Worm (Caenorhabditis elegans) whole organism, early embryonic: Measurements from ENCODE around the gene atp-2.

Experiments
- B0310.2 ChIP-seq: sonication (generic microtip); optimal IDR thresholded peaks from 2 replicates; lab custom pipeline; 2016; ENCODE audit warnings: mild to moderate bottlenecking, missing genetic modification characterization, missing compliant biosample characterization
- F13C5.2 ChIP-seq: sonication (generic microtip); optimal IDR thresholded peaks from 2 replicates; lab custom pipeline; 2017; ENCODE audit warnings: mild to moderate bottlenecking, missing genetic modification characterization, inconsistent platforms, missing compliant biosample characterization
- aly-1 ChIP-seq: sonication (generic microtip); optimal IDR thresholded peaks from 2 replicates; lab custom pipeline; 2016; ENCODE audit warnings: missing genetic modification characterization, missing compliant biosample characterization
- ama-1 ChIP-seq: fragments of 150-350 bp; optimal IDR thresholded peaks from 2 replicates; lab custom pipeline; 2014
- ceh-13 ChIP-seq: fragments of 200-800 bp; sonication (Bioruptor generic); optimal IDR thresholded peaks from 2 replicates; lab custom pipeline; 2018; ENCODE audit warnings: mild to moderate bottlenecking, missing genetic modification characterization, missing compliant biosample characterization
- ceh-36 ChIP-seq: sonication (generic microtip); optimal IDR thresholded peaks from 2 replicates; lab custom pipeline; 2016; ENCODE audit warnings: missing genetic modification characterization, inconsistent platforms, missing compliant biosample characterization
- ets-7 ChIP-seq: sonication (generic microtip); optimal IDR thresholded peaks from 2 replicates; lab custom pipeline; 2016; ENCODE audit warnings: missing genotype, missing genetic modification characterization, missing compliant biosample characterization
- flt-1 ChIP-seq: fragments of 200-800 bp; sonication (Bioruptor generic); IDR thresholded peaks from 2 replicates; pipeline ENCODE4 v1.3.6; 2022; ENCODE audit warnings: missing genetic modification characterization, missing compliant biosample characterization
- hmbx-1 ChIP-seq: sonication (generic microtip); optimal IDR thresholded peaks from 2 replicates; lab custom pipeline; 2016; ENCODE audit warnings: mild to moderate bottlenecking, missing genetic modification characterization, missing compliant biosample characterization
- hmg-4 ChIP-seq: fragments of 200-800 bp; sonication (Bioruptor generic); optimal IDR thresholded peaks from 2 replicates; lab custom pipeline; 2018; ENCODE audit warnings: mild to moderate bottlenecking, missing genetic modification characterization, missing compliant biosample characterization
- hnd-1 ChIP-seq: sonication (generic microtip); optimal IDR thresholded peaks from 2 replicates; lab custom pipeline; 2016; ENCODE audit warnings: missing genetic modification characterization, missing compliant biosample characterization
- pes-1 ChIP-seq: fragments of 200-800 bp; sonication (Bioruptor generic); IDR thresholded peaks from 2 replicates; pipeline ENCODE4 v1.3.6; 2022; ENCODE audit warnings: missing genetic modification reagents, missing genetic modification characterization, missing compliant biosample characterization
- scrt-1 ChIP-seq: fragments of 200-800 bp; sonication (Bioruptor generic); IDR thresholded peaks from 2 replicates; pipeline ENCODE4 v1.3.6; 2022; ENCODE audit warnings: missing genetic modification characterization, missing compliant biosample characterization
- sea-1 ChIP-seq: fragments of 200-800 bp; sonication (Bioruptor generic); conservative IDR thresholded peaks from 2 replicates; pipeline ENCODE4 v1.3.6; 2022; ENCODE audit warnings: missing genetic modification characterization, missing compliant biosample characterization
- tbx-11 ChIP-seq: fragments of 200-800 bp; sonication (Bioruptor generic); IDR thresholded peaks from 2 replicates; pipeline ENCODE4 v1.3.6; 2022; ENCODE audit warnings: missing genetic modification characterization, missing compliant biosample characterization
- tbx-37 ChIP-seq: fragments of 200-800 bp; sonication (Bioruptor generic); conservative IDR thresholded peaks from 2 replicates; pipeline ENCODE4 v1.3.6; 2022; ENCODE audit warnings: missing genetic modification reagents, missing genetic modification characterization, missing compliant biosample characterization
- tra-4 ChIP-seq: sonication (generic microtip); optimal IDR thresholded peaks from 2 replicates; lab custom pipeline; 2017; ENCODE audit warnings: missing genetic modification characterization, missing compliant biosample characterization

atp-2 gene

ce11 chrIII:5274715-5275355, 46.6 kb downstream of the atp-2 start, which contains the start of the genes daf-41 and toc-1:
TSS of gene daf-41 (minus strand) at chrIII:5274765.
TSS of gene toc-1 (plus strand) at chrIII:5275251.
- TF ChIP-seq F13C5.2 (tag; lab: Kevin White, UChicago) (peak; percentile 13), hnd-1 (no peak)

ce11 chrIII:5277740-5278139, 49.5 kb downstream of the atp-2 start, which contains the start of gene clk-1:
TSS of gene clk-1 (plus strand) at chrIII:5277894.
- TF ChIP-seq tbx-11 (GFP tag; lab: Robert Waterston, UW) = no peak
- no peak for TF ChIP-seq aly-1 (tag; lab: Kevin White, UChicago)
- no peak for TF ChIP-seq hmg-4
- no peak for TF ChIP-seq ama-1
- TF ChIP-seq B0310.2 (tag; lab: Kevin White, UChicago) = no peak
- TF ChIP-seq flt-1 (GFP tag; lab: Robert Waterston, UW) = no peak
- no peak for TF ChIP-seq hnd-1
- TF ChIP-seq ceh-13 = no peak
- no peak for TF ChIP-seq tra-4 (tag; lab: Kevin White, UChicago)
- no peak for TF ChIP-seq F13C5.2 (tag; lab: Kevin White, UChicago)
- TF ChIP-seq hmbx-1 (tag; lab: Kevin White, UChicago) = no peak
- TF ChIP-seq sea-1 (GFP tag; lab: Robert Waterston, UW) = no peak
- no peak for TF ChIP-seq scrt-1 (GFP tag; lab: Robert Waterston, UW)
- TF ChIP-seq ceh-36 = no peak
- no peak for TF ChIP-seq tbx-37
- TF ChIP-seq ets-7 (tag; lab: Kevin White, UChicago) = no peak
- TF ChIP-seq pes-1 = no peak
